Fruit fly (Drosophila melanogaster): ENCODE measurements around the gene Ostgamma.

Ostgamma gene

dm6 chr2L:8277561-8278201, 30.3 kb downstream of the Ostgamma start (continued):
- TF ChIP-seq dsx (GFP tag; optimal IDR thresholded peaks at IDR 0.05; ENCODE audit: poor library complexity, severe bottlenecking) = peak; percentile 96
- TF ChIP-seq spab (GFP tag; optimal IDR thresholded peaks at IDR 0.05) = peak; percentile 98
- TF ChIP-seq lz (GFP tag; optimal IDR thresholded peaks at IDR 0.05) = peak; percentile 98
- peak; percentile 99 for TF ChIP-seq CG8632 (GFP tag; optimal IDR thresholded peaks at IDR 0.05)
- peak; percentile 96 for TF ChIP-seq CG16779 (tag; optimal IDR thresholded peaks at IDR 0.05)
- TF ChIP-seq CG34406 (GFP tag; optimal IDR thresholded peaks at IDR 0.05) = peak; percentile 99
- TF ChIP-seq Eip78C (GFP tag) = peak; percentile 100
- TF ChIP-seq CG6792 (GFP tag; optimal IDR thresholded peaks at IDR 0.05) = peak; percentile 99
- TF ChIP-seq salr (GFP tag; optimal IDR thresholded peaks at IDR 0.05) = peak; percentile 88 to 98
- peak; percentile 99 for TF ChIP-seq Lpt (GFP tag; optimal IDR thresholded peaks at IDR 0.05)
- peak; percentile 98 for TF ChIP-seq Eip93F (GFP tag; optimal IDR thresholded peaks at IDR 0.05)
- peak; percentile 99 for TF ChIP-seq Gug (GFP tag; IDR thresholded peaks at IDR 0.05)
- TF ChIP-seq ss (GFP tag; optimal IDR thresholded peaks at IDR 0.05) = peak; percentile 97 to 98
- TF ChIP-seq Ets21C (GFP tag; optimal IDR thresholded peaks at IDR 0.05) = peak; percentile 91
- peak; percentile 98 for TF ChIP-seq Smox (GFP tag; optimal IDR thresholded peaks at IDR 0.05)
- TF ChIP-seq CG8319 (GFP tag; optimal IDR thresholded peaks at IDR 0.05) = peak; percentile 97
- peak; percentile 99 for TF ChIP-seq topi (GFP tag; optimal IDR thresholded peaks at IDR 0.05)
- TF ChIP-seq CG6808 (GFP tag; optimal IDR thresholded peaks at IDR 0.05) = peak; percentile 97

- TF ChIP-seq cyc (GFP tag; optimal IDR thresholded peaks at IDR 0.05) (no peak), Eip93F (GFP tag; optimal IDR thresholded peaks at IDR 0.05) (no peak)
These were observed 31.1 kb downstream of the Ostgamma start for dm6 chr2L:8276880-8277279.

dm6 chr2L:8276287-8276686, 31.7 kb downstream of the Ostgamma start:
- TF ChIP-seq vri (GFP tag; optimal IDR thresholded peaks at IDR 0.05) = no peak
- peak; percentile 82 for TF ChIP-seq fkh (GFP tag; optimal IDR thresholded peaks at IDR 0.05)

DNA sequence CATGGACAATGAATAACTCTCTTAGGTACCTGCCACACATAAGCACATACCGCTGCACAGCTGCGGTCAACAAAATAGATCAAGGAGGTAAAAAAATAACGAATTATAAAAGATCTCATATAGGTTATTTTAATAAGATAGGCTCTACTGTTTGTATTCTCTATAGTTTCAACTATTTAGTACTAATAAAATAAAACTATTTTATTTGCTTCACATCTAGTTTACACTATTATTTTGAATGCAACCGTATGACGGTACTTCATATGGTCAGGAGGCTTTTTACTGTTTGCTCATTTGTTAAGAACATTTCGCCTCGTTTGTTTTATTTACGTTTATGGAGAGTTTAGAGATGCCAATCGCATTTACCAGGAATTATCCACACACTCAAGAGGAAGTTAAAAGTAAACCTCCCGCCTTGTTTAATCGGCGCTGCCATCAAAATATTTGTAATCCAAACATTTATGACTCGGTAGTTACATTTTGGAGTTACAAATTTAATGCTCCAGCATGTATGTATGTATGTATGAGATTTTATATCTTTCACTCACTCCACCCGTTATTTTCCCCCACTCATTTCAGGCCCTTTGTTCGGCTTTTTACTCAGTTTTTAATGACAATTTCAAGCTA, 32.9 kb downstream of the Ostgamma start:
- TF ChIP-seq CG11762 (GFP tag; optimal IDR thresholded peaks at IDR 0.05; ENCODE audit: insufficient read depth) = peak; percentile 50
- TF ChIP-seq CG16779 (tag; optimal IDR thresholded peaks at IDR 0.05) = peak; percentile 41
- TF ChIP-seq CG10631 (GFP tag; optimal IDR thresholded peaks at IDR 0.05) = peak; percentile 63
- TF ChIP-seq Blimp-1 (GFP tag; optimal IDR thresholded peaks at IDR 0.05) = no peak
- TF ChIP-seq CG11294 (GFP tag; IDR thresholded peaks at IDR 0.05) = 0 out of 2 replicates have a peak, but pooled peaks have one; percentile 34
- TF ChIP-seq pdm3 (GFP tag; optimal IDR thresholded peaks at IDR 0.05) = peak; percentile 69
- peak; percentile 70 for TF ChIP-seq esn (GFP tag; optimal IDR thresholded peaks at IDR 0.05)
- TF ChIP-seq achi (GFP tag; optimal IDR thresholded peaks at IDR 0.05) = peak; percentile 76
- peak; percentile 42 for TF ChIP-seq CG7368 (GFP tag; optimal IDR thresholded peaks at IDR 0.05)
- TF ChIP-seq acj6 (GFP tag; optimal IDR thresholded peaks at IDR 0.05) = peak; percentile 70
- peak; percentile 33 for TF ChIP-seq Sox15 (GFP tag; optimal IDR thresholded peaks at IDR 0.05)
- peak; percentile 13 for TF ChIP-seq vri (GFP tag; optimal IDR thresholded peaks at IDR 0.05)
- TF ChIP-seq dac (GFP tag; optimal IDR thresholded peaks at IDR 0.05) = peak; percentile 36
- peak; percentile 87 for TF ChIP-seq CG8119 (GFP tag; IDR thresholded peaks at IDR 0.05)
- TF ChIP-seq dsx (GFP tag; optimal IDR thresholded peaks at IDR 0.05; ENCODE audit: poor library complexity, severe bottlenecking) = peak; percentile 67
- peak; percentile 31 for TF ChIP-seq topi (GFP tag; optimal IDR thresholded peaks at IDR 0.05)
- no peak for TF ChIP-seq CG6854 (GFP tag; optimal IDR thresholded peaks at IDR 0.05)
- TF ChIP-seq CG3032 (tag; optimal IDR thresholded peaks at IDR 0.05) = peak; percentile 72
- peak; percentile 85 for TF ChIP-seq Eip78C (GFP tag)
- TF ChIP-seq CG15336 (GFP tag; IDR thresholded peaks at IDR 0.05) = peak; percentile 91
- TF ChIP-seq OdsH (GFP tag; optimal IDR thresholded peaks at IDR 0.05) = peak; percentile 67
- peak; percentile 6 for TF ChIP-seq CG8319 (GFP tag; optimal IDR thresholded peaks at IDR 0.05)
- TF ChIP-seq net (GFP tag; optimal IDR thresholded peaks at IDR 0.05) = peak; percentile 53
- peak; percentile 7 for TF ChIP-seq Ets21C (GFP tag; optimal IDR thresholded peaks at IDR 0.05)
- TF ChIP-seq CG11902 (GFP tag; optimal IDR thresholded peaks at IDR 0.05) = no peak
- peak; percentile 87 for TF ChIP-seq eg (GFP tag; IDR thresholded peaks at IDR 0.05)
- peak; percentile 55 for TF ChIP-seq CG1621 (tag; optimal IDR thresholded peaks at IDR 0.05)
- peak; percentile 58 for TF ChIP-seq CG3919 (GFP tag; optimal IDR thresholded peaks at IDR 0.05)
- peak; percentile 63 for TF ChIP-seq Smox (GFP tag; optimal IDR thresholded peaks at IDR 0.05)
- TF ChIP-seq CG9139 (GFP tag; optimal IDR thresholded peaks at IDR 0.05) = peak; percentile 44
- TF ChIP-seq Eip93F (GFP tag; optimal IDR thresholded peaks at IDR 0.05) = no peak

Measured in whole organism, prepupa.